Fruit fly (Drosophila melanogaster) whole organism, embryonic: ENCODE data around the gene Syx5.
A peak's percentile ranks its signal among the peaks of the same experiment; 100 is the strongest.

ENCODE experiments used
- Asciz ChIP-seq: fragments of 200-800 bp; sonication (Bioruptor generic); optimal IDR thresholded peaks from 2 replicates; lab custom pipeline; 2017; ENCODE audit warnings: missing biosample characterization, mild to moderate bottlenecking, missing genetic modification characterization, missing genetic modification reagents
- Bteb2 ChIP-seq: fragments of 200-800 bp; sonication (Bioruptor generic); optimal IDR thresholded peaks from 2 replicates; lab custom pipeline; 2016; ENCODE audit warnings: missing biosample characterization, missing genetic modification characterization
- CG10147 ChIP-seq: fragments of 200-800 bp; sonication (Bioruptor generic); optimal IDR thresholded peaks from 2 replicates; lab custom pipeline; 2019; ENCODE audit warnings: missing biosample characterization, mild to moderate bottlenecking, missing genetic modification characterization, moderate library complexity
- CG11093 ChIP-seq: fragments of 200-800 bp; sonication (Bioruptor generic); IDR thresholded peaks from 3 replicates; pipeline ENCODE4 v1.3.6; 2022; ENCODE audit warnings: missing biosample characterization, missing genetic modification characterization
- CG12659 ChIP-seq: fragments of 200-800 bp; sonication (Bioruptor generic); optimal IDR thresholded peaks from 3 replicates; lab custom pipeline; 2017; ENCODE audit warnings: mild to moderate bottlenecking, missing biosample characterization, missing genetic modification reagents, missing genetic modification characterization
- CG13123 ChIP-seq: fragments of 200-800 bp; sonication (Bioruptor generic); optimal IDR thresholded peaks from 2 replicates; lab custom pipeline; 2016; ENCODE audit warnings: missing biosample characterization, missing genetic modification characterization
- CG13287 ChIP-seq: fragments of 200-800 bp; sonication (Bioruptor generic); IDR thresholded peaks from 2 replicates; pipeline ENCODE4 v1.3.6; 2022; ENCODE audit warnings: missing biosample characterization, missing genetic modification characterization; ENCODE audit not compliant: partially characterized antibody
- CG13775 ChIP-seq: fragments of 200-800 bp; sonication (Bioruptor generic); optimal IDR thresholded peaks from 3 replicates; lab custom pipeline; 2017; ENCODE audit warnings: missing biosample characterization, mild to moderate bottlenecking, missing genetic modification characterization
- CG14667 ChIP-seq: fragments of 200-800 bp; sonication (Bioruptor generic); IDR thresholded peaks from 2 replicates; pipeline ENCODE4 v1.3.6; 2022; ENCODE audit warnings: missing biosample characterization, missing genetic modification characterization
- CG1602 ChIP-seq: fragments of 200-800 bp; sonication (Bioruptor generic); optimal IDR thresholded peaks from 3 replicates; lab custom pipeline; 2016; ENCODE audit warnings: missing biosample characterization, missing genetic modification characterization
- CG1792 ChIP-seq: fragments of 200-800 bp; sonication (Bioruptor generic); optimal IDR thresholded peaks from 2 replicates; lab custom pipeline; 2016; ENCODE audit warnings: missing biosample characterization, missing genetic modification characterization
- CG18619 ChIP-seq: fragments of 200-800 bp; sonication (Bioruptor generic); optimal IDR thresholded peaks from 3 replicates; lab custom pipeline; 2017; ENCODE audit warnings: missing biosample characterization, mild to moderate bottlenecking, missing genetic modification characterization
- CG18764 ChIP-seq: fragments of 200-800 bp; sonication (Bioruptor generic); optimal IDR thresholded peaks from 3 replicates; lab custom pipeline; 2016; ENCODE audit warnings: missing biosample characterization, missing genetic modification characterization
- CG2116 ChIP-seq: fragments of 200-800 bp; sonication (Bioruptor generic); optimal IDR thresholded peaks from 3 replicates; lab custom pipeline; 2018; ENCODE audit warnings: missing biosample characterization, mild to moderate bottlenecking, missing genetic modification characterization
- CG2678 ChIP-seq: fragments of 200-800 bp; sonication (Bioruptor generic); optimal IDR thresholded peaks from 3 replicates; lab custom pipeline; 2019; ENCODE audit warnings: missing biosample characterization, mild to moderate bottlenecking, missing genetic modification characterization, moderate library complexity
- CG32767 ChIP-seq: fragments of 200-800 bp; sonication (Bioruptor generic); IDR thresholded peaks from 2 replicates; pipeline ENCODE4 v1.3.6; 2022; ENCODE audit warnings: missing biosample characterization, missing genetic modification characterization
- CG3281 ChIP-seq: fragments of 200-800 bp; sonication (Bioruptor generic); optimal IDR thresholded peaks from 3 replicates; lab custom pipeline; 2017; ENCODE audit warnings: missing biosample characterization, mild to moderate bottlenecking, missing genetic modification characterization
- CG3847 ChIP-seq: fragments of 200-800 bp; sonication (Bioruptor generic); IDR thresholded peaks from 2 replicates; pipeline ENCODE4 v1.3.6; 2022; ENCODE audit warnings: missing biosample characterization, missing genetic modification characterization
- CG4424 ChIP-seq: fragments of 200-800 bp; sonication (Bioruptor generic); optimal IDR thresholded peaks from 3 replicates; lab custom pipeline; 2016; ENCODE audit warnings: missing biosample characterization, missing genetic modification characterization
- CG4617 ChIP-seq: fragments of 200-800 bp; sonication (Bioruptor generic); optimal IDR thresholded peaks from 3 replicates; lab custom pipeline; 2016; ENCODE audit warnings: missing biosample characterization, missing genetic modification characterization, borderline replicate concordance
- Dbx ChIP-seq: fragments of 200-800 bp; sonication (Bioruptor generic); IDR thresholded peaks from 3 replicates; pipeline ENCODE4 v1.3.6; 2022; ENCODE audit warnings: missing biosample characterization, missing genetic modification characterization
- Dip2 ChIP-seq: fragments of 200-800 bp; sonication (Bioruptor generic); IDR thresholded peaks from 2 replicates; pipeline ENCODE4 v1.3.6; 2022; ENCODE audit warnings: missing biosample characterization, missing genetic modification characterization
- Doc2 ChIP-seq: fragments of 200-800 bp; sonication (Bioruptor generic); IDR thresholded peaks from 2 replicates; pipeline ENCODE4 v1.3.6; 2022; ENCODE audit warnings: missing biosample characterization, missing genetic modification characterization
- Dp ChIP-seq: fragments of 200-800 bp; sonication (Bioruptor generic); optimal IDR thresholded peaks from 2 replicates; lab custom pipeline; 2018; ENCODE audit warnings: missing biosample characterization, mild to moderate bottlenecking, missing genetic modification characterization, moderate library complexity
- Ets97D ChIP-seq: fragments of 200-800 bp; sonication (Bioruptor generic); optimal IDR thresholded peaks from 3 replicates; lab custom pipeline; 2016; ENCODE audit warnings: missing biosample characterization, missing genetic modification characterization
- HLH4C ChIP-seq: fragments of 200-800 bp; sonication (Bioruptor generic); IDR thresholded peaks from 3 replicates; pipeline ENCODE4 v1.3.6; 2022; ENCODE audit warnings: missing biosample characterization, missing genetic modification characterization; ENCODE audit not compliant: partially characterized antibody
- Hand ChIP-seq: fragments of 200-800 bp; sonication (Bioruptor generic); optimal IDR thresholded peaks from 2 replicates; lab custom pipeline; 2017; ENCODE audit warnings: mild to moderate bottlenecking, missing biosample characterization, missing genetic modification reagents, missing genetic modification characterization
- Jarid2 ChIP-seq: fragments of 200-800 bp; sonication (Bioruptor generic); optimal IDR thresholded peaks from 3 replicates; lab custom pipeline; 2017; ENCODE audit warnings: mild to moderate bottlenecking, missing biosample characterization, missing genetic modification reagents, missing genetic modification characterization
- MESR4 ChIP-seq: fragments of 200-800 bp; sonication (Bioruptor generic); optimal IDR thresholded peaks from 2 replicates; lab custom pipeline; 2018; ENCODE audit warnings: missing biosample characterization, mild to moderate bottlenecking, missing genetic modification characterization, moderate library complexity
- Oaz ChIP-seq: fragments of 200-800 bp; sonication (Bioruptor generic); IDR thresholded peaks from 2 replicates; pipeline ENCODE4 v1.3.6; 2022; ENCODE audit warnings: missing biosample characterization, missing genetic modification characterization
- Sox102F ChIP-seq: fragments of 200-800 bp; sonication (Bioruptor generic); optimal IDR thresholded peaks from 2 replicates; lab custom pipeline; 2018; ENCODE audit warnings: missing biosample characterization, mild to moderate bottlenecking, missing genetic modification characterization, moderate library complexity
- YL-1 ChIP-seq: fragments of 200-800 bp; sonication (Bioruptor generic); optimal IDR thresholded peaks from 3 replicates; lab custom pipeline; 2017; ENCODE audit warnings: missing biosample characterization, mild to moderate bottlenecking, missing genetic modification characterization
- ci ChIP-seq: fragments of 200-800 bp; sonication (Bioruptor generic); IDR thresholded peaks from 3 replicates; pipeline ENCODE4 v1.3.6; 2022; ENCODE audit warnings: missing biosample characterization, missing genetic modification characterization
- dysf ChIP-seq: fragments of 200-800 bp; sonication (Bioruptor generic); IDR thresholded peaks from 3 replicates; pipeline ENCODE4 v1.3.6; 2022; ENCODE audit warnings: missing biosample characterization, missing genetic modification characterization
- emc ChIP-seq: fragments of 200-800 bp; sonication (Bioruptor generic); optimal IDR thresholded peaks from 2 replicates; lab custom pipeline; 2016; ENCODE audit warnings: missing biosample characterization, missing genetic modification characterization
- fd96Cb ChIP-seq: fragments of 200-800 bp; sonication (Bioruptor generic); optimal IDR thresholded peaks from 2 replicates; lab custom pipeline; 2018; ENCODE audit warnings: missing biosample characterization, mild to moderate bottlenecking, missing genetic modification characterization, moderate library complexity
- gem ChIP-seq: fragments of 200-800 bp; sonication (Bioruptor generic); optimal IDR thresholded peaks from 2 replicates; lab custom pipeline; 2019; ENCODE audit warnings: missing biosample characterization, mild to moderate bottlenecking, missing genetic modification characterization, moderate library complexity
- gfzf ChIP-seq: fragments of 200-800 bp; sonication (Bioruptor generic); optimal IDR thresholded peaks from 2 replicates; lab custom pipeline; 2016; ENCODE audit warnings: missing biosample characterization, mild to moderate bottlenecking, missing genetic modification characterization, moderate library complexity
- ind ChIP-seq: fragments of 200-800 bp; sonication (Bioruptor generic); optimal IDR thresholded peaks from 3 replicates; lab custom pipeline; 2016; ENCODE audit warnings: missing biosample characterization, missing genetic modification characterization
- klu ChIP-seq: fragments of 200-800 bp; sonication (Bioruptor generic); IDR thresholded peaks from 2 replicates; pipeline ENCODE4 v1.3.6; 2022; ENCODE audit warnings: missing biosample characterization, missing genetic modification characterization
- lab ChIP-seq: fragments of 200-800 bp; sonication (Bioruptor generic); optimal IDR thresholded peaks from 3 replicates; lab custom pipeline; 2017; ENCODE audit warnings: missing biosample characterization, missing genetic modification characterization, mild to moderate bottlenecking, moderate library complexity, missing genetic modification reagents
- lilli ChIP-seq: fragments of 200-800 bp; sonication (Bioruptor generic); optimal IDR thresholded peaks from 3 replicates; lab custom pipeline; 2016; ENCODE audit warnings: missing biosample characterization, missing genetic modification characterization
- mld ChIP-seq: fragments of 200-800 bp; sonication (Bioruptor generic); IDR thresholded peaks from 3 replicates; pipeline ENCODE4 v1.3.6; 2022; ENCODE audit warnings: missing biosample characterization, missing genetic modification characterization; ENCODE audit not compliant: partially characterized antibody
- otp ChIP-seq: fragments of 200-800 bp; sonication (Bioruptor generic); IDR thresholded peaks from 3 replicates; pipeline ENCODE4, ENCODE4 v1.3.6; 2022; ENCODE audit warnings: missing biosample characterization, missing genetic modification characterization
- pzg ChIP-seq: fragments of 200-800 bp; sonication (Bioruptor generic); optimal IDR thresholded peaks from 3 replicates; lab custom pipeline; 2018; ENCODE audit warnings: missing biosample characterization, mild to moderate bottlenecking, missing genetic modification characterization, moderate library complexity
- sd ChIP-seq: fragments of 200-800 bp; sonication (Bioruptor generic); optimal IDR thresholded peaks from 3 replicates; lab custom pipeline; 2018; ENCODE audit warnings: missing biosample characterization, mild to moderate bottlenecking, missing genetic modification characterization, moderate library complexity
- tgo ChIP-seq: fragments of 200-800 bp; sonication (Bioruptor generic); IDR thresholded peaks from 3 replicates; pipeline ENCODE4 v1.3.6; 2022; ENCODE audit warnings: missing biosample characterization, missing genetic modification characterization
- trh ChIP-seq: fragments of 200-800 bp; sonication (Bioruptor generic); optimal IDR thresholded peaks from 2 replicates; lab custom pipeline; 2016; ENCODE audit warnings: missing biosample characterization, missing genetic modification characterization
- wek ChIP-seq: fragments of 200-800 bp; sonication (Bioruptor generic); optimal IDR thresholded peaks from 3 replicates; lab custom pipeline; 2018; ENCODE audit warnings: missing biosample characterization, mild to moderate bottlenecking, missing genetic modification characterization, moderate library complexity
- zf30C ChIP-seq: fragments of 200-800 bp; sonication (Bioruptor generic); optimal IDR thresholded peaks from 3 replicates; lab custom pipeline; 2018; ENCODE audit warnings: missing biosample characterization, mild to moderate bottlenecking, missing genetic modification characterization

The Syx5 gene

dm6 chr2L:16302773-16303279 is 4.3 kb upstream of the Syx5 start, which contains the start of gene GMF (continued):
- TF ChIP-seq ci = no peak
- no peak for TF ChIP-seq Dip2 (GFP tag; lab: Robert Waterston, UW)
- no peak for TF ChIP-seq zf30C
- TF ChIP-seq Doc2 (GFP tag; lab: Robert Waterston, UW) = no peak
- no peak for TF ChIP-seq mld (GFP tag; lab: Robert Waterston, UW)
- TF ChIP-seq pzg (GFP tag; lab: Kevin White, UChicago) = peak; percentile 60
- no peak for TF ChIP-seq trh (GFP tag; lab: Kevin White, UChicago)
- TF ChIP-seq otp (GFP tag; lab: Robert Waterston, UW) = no peak
- no peak for TF ChIP-seq CG13775 (GFP tag; lab: Kevin White, UChicago)
- no peak for TF ChIP-seq Jarid2 (GFP tag; lab: Kevin White, UChicago)
- TF ChIP-seq lilli (GFP tag; lab: Kevin White, UChicago) = peak; percentile 45
- peak; percentile 13 for TF ChIP-seq Dp (GFP tag; lab: Kevin White, UChicago)
- TF ChIP-seq CG2678 (tag; lab: Kevin White, UChicago) = peak; percentile 69
- peak; percentile 5 for TF ChIP-seq CG13123 (GFP tag; lab: Kevin White, UChicago)
- TF ChIP-seq Asciz = peak; percentile 26
- TF ChIP-seq HLH4C (GFP tag; lab: Robert Waterston, UW) = no peak
- peak; percentile 70 for TF ChIP-seq MESR4 (GFP tag; lab: Kevin White, UChicago)
- no peak for TF ChIP-seq Sox102F
- peak; percentile 23 for TF ChIP-seq CG1602
- TF ChIP-seq CG1792 (GFP tag; lab: Kevin White, UChicago) = no peak
- 0 out of 3 replicates have a peak, but pooled peaks have one; percentile 11 for TF ChIP-seq Dbx (GFP tag; lab: Robert Waterston, UW)
- no peak for TF ChIP-seq CG18764
- no peak for TF ChIP-seq wek (GFP tag; lab: Kevin White, UChicago)
- TF ChIP-seq CG2116 = peak; percentile 62
- TF ChIP-seq CG32767 (GFP tag; lab: Robert Waterston, UW) = no peak
- TF ChIP-seq lab (GFP tag; lab: Kevin White, UChicago) = peak; percentile 52
- 0 out of 2 replicates have a peak, but pooled peaks have one; percentile 25 for TF ChIP-seq CG13287 (GFP tag; lab: Robert Waterston, UW)
- TF ChIP-seq CG11093 (GFP tag; lab: Robert Waterston, UW) = no peak
- peak; percentile 6 for TF ChIP-seq Bteb2 (GFP tag; lab: Kevin White, UChicago)
- TF ChIP-seq CG12659 = peak; percentile 67
- TF ChIP-seq ind (GFP tag; lab: Kevin White, UChicago) = peak; percentile 8
- no peak for TF ChIP-seq emc (GFP tag; lab: Kevin White, UChicago)
- no peak for TF ChIP-seq CG3847 (GFP tag; lab: Robert Waterston, UW)
- TF ChIP-seq CG4617 = peak; percentile 64
- TF ChIP-seq dysf = no peak
- peak; percentile 48 for TF ChIP-seq CG10147 (GFP tag; lab: Kevin White, UChicago)
- no peak for TF ChIP-seq Oaz (GFP tag; lab: Robert Waterston, UW)
- TF ChIP-seq sd (tag; lab: Kevin White, UChicago) = peak; percentile 57
- TF ChIP-seq Hand (GFP tag; lab: Kevin White, UChicago) = no peak
- peak; percentile 33 for TF ChIP-seq fd96Cb (tag; lab: Kevin White, UChicago)
- peak; percentile 6 for TF ChIP-seq CG3281 (GFP tag; lab: Kevin White, UChicago)
- TF ChIP-seq Ets97D (GFP tag; lab: Kevin White, UChicago) = peak; percentile 45
- no peak for TF ChIP-seq tgo (GFP tag; lab: Robert Waterston, UW)
- peak; percentile 48 for TF ChIP-seq CG4424
- peak; percentile 72 for TF ChIP-seq YL-1 (GFP tag; lab: Kevin White, UChicago)
- TF ChIP-seq klu (GFP tag; lab: Robert Waterston, UW) = no peak
- peak; percentile 74 for TF ChIP-seq gem (tag; lab: Kevin White, UChicago)
- TF ChIP-seq CG14667 (GFP tag; lab: Robert Waterston, UW) = no peak
- peak; percentile 78 for TF ChIP-seq gfzf (GFP tag; lab: Kevin White, UChicago)
- peak; percentile 8 for TF ChIP-seq CG18619
